Worm (Caenorhabditis elegans): ENCODE results near the gene srw-85.

ce11 chrV:19445442-19445841, 14.5 kb upstream of the srw-85 start, which contains the start of gene M04C3.1:
- TF ChIP-seq mep-1 (tag; optimal IDR thresholded peaks at IDR 0.05) (no peak), egl-27 (tag; optimal IDR thresholded peaks at IDR 0.05) (no peak), fkh-10 (GFP tag; optimal IDR thresholded peaks at IDR 0.05) (no peak), nhr-76 (tag; optimal IDR thresholded peaks at IDR 0.05) (no peak), rnt-1 (tag; optimal IDR thresholded peaks at IDR 0.05) (no peak), nhr-12 (tag; optimal IDR thresholded peaks at IDR 0.05) (no peak), ceh-82 (tag; optimal IDR thresholded peaks at IDR 0.05) (no peak), hpl-2 (GFP tag; optimal IDR thresholded peaks at IDR 0.05) (no peak), mdl-1 (tag; optimal IDR thresholded peaks at IDR 0.05) (no peak), sox-4 (tag; optimal IDR thresholded peaks at IDR 0.05) (no peak), ces-1 (GFP tag; optimal IDR thresholded peaks at IDR 0.05) (no peak), lin-39 (tag; optimal IDR thresholded peaks at IDR 0.05) (no peak)

Measured in whole organism, L1 larva.